Worm (Caenorhabditis elegans): ENCODE data around the gene flp-14.

DNA sequence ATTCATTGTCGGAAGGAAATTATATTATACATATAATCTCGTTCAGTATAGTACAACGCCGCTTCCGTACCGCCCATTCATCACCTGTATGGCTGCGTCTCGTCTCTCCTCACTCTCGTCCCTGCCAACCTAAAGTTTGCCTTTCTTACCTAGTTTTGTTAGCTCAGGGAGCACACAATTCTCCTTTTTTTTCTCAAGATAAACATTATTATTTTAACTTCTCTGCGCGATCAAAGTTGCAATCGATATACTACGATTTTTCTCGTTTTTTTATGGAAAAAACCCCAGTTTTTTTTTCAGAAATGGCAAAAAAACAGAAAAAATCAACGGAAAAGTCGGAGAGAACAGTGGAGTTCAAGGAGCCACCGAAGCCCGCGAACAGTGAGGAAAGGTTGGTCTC, 24.1 kb downstream of the flp-14 start, which contains the start of gene epg-3:
- TF ChIP-seq sptf-1 (tag; optimal IDR thresholded peaks at IDR 0.05) = no peak
- TF ChIP-seq egl-27 (tag; optimal IDR thresholded peaks at IDR 0.05) = no peak
- TF ChIP-seq jun-1 (tag; optimal IDR thresholded peaks at IDR 0.05) = no peak

Measured in whole organism, L1 larva.